Worm (Caenorhabditis elegans): ENCODE measurements around the gene sri-72.

- TF ChIP-seq aly-1 (tag; optimal IDR thresholded peaks at IDR 0.05): no peak
- no peak for TF ChIP-seq B0310.2 (tag; optimal IDR thresholded peaks at IDR 0.05)
- TF ChIP-seq ama-1 (optimal IDR thresholded peaks at IDR 0.05): no peak
- TF ChIP-seq ets-7 (tag; optimal IDR thresholded peaks at IDR 0.05): no peak
- no peak for TF ChIP-seq tbx-37 (GFP tag; conservative IDR thresholded peaks at IDR 0.05)
- no peak for TF ChIP-seq ceh-36 (tag; optimal IDR thresholded peaks at IDR 0.05)
- TF ChIP-seq scrt-1 (GFP tag; IDR thresholded peaks at IDR 0.05): no peak
- TF ChIP-seq flt-1 (GFP tag; IDR thresholded peaks at IDR 0.05): no peak
- no peak for TF ChIP-seq hmg-4 (GFP tag; optimal IDR thresholded peaks at IDR 0.05)
- no peak for TF ChIP-seq hmbx-1 (tag; optimal IDR thresholded peaks at IDR 0.05)
- TF ChIP-seq F13C5.2 (tag; optimal IDR thresholded peaks at IDR 0.05): no peak
- no peak for TF ChIP-seq tra-4 (tag; optimal IDR thresholded peaks at IDR 0.05)
- no peak for TF ChIP-seq tbx-11 (GFP tag; IDR thresholded peaks at IDR 0.05)
- TF ChIP-seq pes-1 (GFP tag; IDR thresholded peaks at IDR 0.05): no peak
These were observed 22.2 kb upstream of the sri-72 start, which contains the start of gene ZK488.6 for ce11 chrV:590182-590581.

All from whole organism, early embryonic.